Fruit fly (Drosophila melanogaster): Measurements from ENCODE around the gene CG13074.
A peak's percentile ranks its signal among the peaks of the same experiment; 100 is the strongest.

dm6 chr3L:16046387-16047066, 50.8 kb downstream of the CG13074 start:
- TF ChIP-seq CG8301 (tag; optimal IDR thresholded peaks at IDR 0.05), result no peak
- peak; percentile 1 for TF ChIP-seq Snoo (tag; optimal IDR thresholded peaks at IDR 0.05)
- no peak for TF ChIP-seq D1 (tag; optimal IDR thresholded peaks at IDR 0.05)
- TF ChIP-seq Pif1B (GFP tag; optimal IDR thresholded peaks at IDR 0.05), result peak; percentile 61
- no peak for TF ChIP-seq EcR (GFP tag; optimal IDR thresholded peaks at IDR 0.05)
- TF ChIP-seq CG8159 (tag; optimal IDR thresholded peaks at IDR 0.05), result no peak
- no peak for TF ChIP-seq gl (tag; optimal IDR thresholded peaks at IDR 0.05)
